Worm (Caenorhabditis elegans): ENCODE data around the gene R07E5.5.
"Not testable (repeated sequence)": the region's sequence is repeated elsewhere in the genome, so short reads cannot be mapped to it uniquely, and the experiment has no call there.

The R07E5.5 gene

DNA sequence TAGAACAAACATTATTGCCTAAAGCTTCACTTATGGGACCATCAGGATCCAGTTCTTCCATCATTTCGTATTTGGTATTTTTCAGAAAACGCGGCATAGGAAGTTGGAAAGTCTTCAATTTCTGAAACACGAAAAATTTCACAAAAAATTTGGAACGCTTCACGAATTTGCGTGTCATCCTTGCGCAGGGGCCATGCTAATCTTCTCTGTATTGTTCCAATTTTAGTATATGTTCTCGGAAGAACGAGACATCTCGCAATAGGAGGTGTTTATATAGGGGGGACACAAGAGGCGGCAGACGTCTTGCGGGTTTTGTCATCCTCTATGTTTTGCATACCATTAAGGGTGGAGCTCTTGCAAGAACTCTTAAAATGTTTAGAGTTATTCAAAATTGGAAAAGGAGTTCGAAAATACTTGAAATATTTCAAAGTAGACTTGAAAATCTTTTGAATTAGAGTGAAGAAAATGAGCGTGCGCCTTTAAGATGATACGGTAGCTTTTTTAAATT is 29.6 kb downstream of the R07E5.5 start:
- TF ChIP-seq snpc-4 (tag; optimal IDR thresholded peaks at IDR 0.05) (peak; percentile 95), lsy-2 (tag; optimal IDR thresholded peaks at IDR 0.05) (peak; percentile 37 to 44), sma-9 (GFP tag; optimal IDR thresholded peaks at IDR 0.05) (peak; percentile 13)
- not testable (repeated sequence) for TF ChIP-seq sma-9 (tag; optimal IDR thresholded peaks at IDR 0.05)

DNA sequence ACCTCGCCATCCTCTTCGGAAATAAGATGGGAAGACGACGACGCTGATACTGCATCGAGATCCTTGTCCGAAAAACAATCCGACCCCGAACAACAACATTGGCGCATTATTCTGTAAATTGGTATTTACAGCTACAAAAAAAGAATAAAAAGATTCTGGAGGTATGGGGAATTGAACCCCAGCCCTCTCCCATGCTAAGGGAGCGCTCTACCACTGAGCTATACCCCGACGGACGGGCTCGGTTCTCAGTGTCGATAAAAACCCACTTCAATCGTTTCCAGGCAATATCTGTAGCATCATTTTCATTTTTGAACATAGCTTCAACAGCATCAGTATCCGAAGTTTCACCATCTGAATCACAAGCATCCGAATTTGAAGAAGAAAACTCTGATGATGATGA is 31.6 kb downstream of the R07E5.5 start:
- TF ChIP-seq lin-13 (GFP tag; optimal IDR thresholded peaks at IDR 0.05) = no peak
- peak; percentile 14 for TF ChIP-seq nhr-129 (tag; optimal IDR thresholded peaks at IDR 0.05)
- TF ChIP-seq mdl-1 (tag; optimal IDR thresholded peaks at IDR 0.05) = no peak
- TF ChIP-seq unc-55 (GFP tag; optimal IDR thresholded peaks at IDR 0.05) = peak; percentile 11

DNA sequence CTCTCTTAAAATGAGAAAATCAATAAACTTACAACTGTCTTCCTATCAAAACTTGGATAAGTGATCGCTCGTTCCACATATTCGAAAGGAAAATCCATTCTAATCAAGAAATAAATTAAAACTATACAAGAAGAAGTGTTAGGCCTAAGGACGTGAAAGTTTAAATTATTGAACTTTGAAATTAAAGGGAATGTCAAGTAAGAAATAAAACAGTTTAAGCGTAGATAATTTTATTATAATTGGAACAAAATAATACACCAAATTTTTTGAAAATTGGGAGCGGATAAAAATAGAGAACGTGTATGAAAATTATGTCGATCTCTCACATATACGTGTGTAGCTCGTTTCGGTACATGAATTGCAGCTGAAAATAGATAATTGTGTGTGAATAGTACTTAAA is 32.2 kb downstream of the R07E5.5 start, which contains the start of gene C28A5.6:
C28A5.6 (minus strand) TSS at position 101 of the 400 bp plus-strand sequence.
- TF ChIP-seq ZK546.5 (tag; optimal IDR thresholded peaks at IDR 0.05) (no peak), sem-4 (tag; optimal IDR thresholded peaks at IDR 0.05) (no peak)

DNA sequence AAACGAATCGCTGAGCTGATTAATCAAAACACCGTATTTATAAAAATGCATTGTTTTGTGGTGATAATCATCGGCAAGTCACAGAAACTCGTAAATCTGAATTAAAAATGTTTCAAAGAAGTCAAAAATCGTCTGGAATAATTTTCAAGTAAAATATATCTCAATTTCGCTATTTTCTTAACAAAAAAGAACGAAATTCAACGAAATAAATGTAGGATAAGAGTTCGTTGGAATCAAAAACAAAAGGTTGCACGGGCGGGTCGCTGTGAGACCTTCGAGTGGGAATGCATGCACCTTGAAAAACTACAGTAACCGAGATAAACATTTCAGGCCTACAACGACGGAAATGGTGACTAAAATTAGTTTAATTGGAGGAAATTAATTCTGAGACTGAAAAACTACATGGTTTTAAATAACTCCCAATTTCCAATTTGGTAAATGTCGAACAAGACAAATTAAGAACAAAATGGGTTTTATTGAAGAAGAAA is 37.1 kb downstream of the R07E5.5 start, which contains the start of gene C28A5.1:
C28A5.1 (minus strand) TSS at position 51 of the 488 bp plus-strand sequence.
- TF ChIP-seq unc-39 (tag; optimal IDR thresholded peaks at IDR 0.05) (no peak), alr-1 (tag; optimal IDR thresholded peaks at IDR 0.05) (no peak), mab-5 (tag; optimal IDR thresholded peaks at IDR 0.05) (no peak), sem-4 (tag; optimal IDR thresholded peaks at IDR 0.05) (no peak), lin-13 (GFP tag; optimal IDR thresholded peaks at IDR 0.05) (no peak), skn-1 (tag; optimal IDR thresholded peaks at IDR 0.05) (no peak), nhr-77 (tag; optimal IDR thresholded peaks at IDR 0.05) (no peak), nhr-10 (tag; optimal IDR thresholded peaks at IDR 0.05) (no peak), mbf-1 (tag; optimal IDR thresholded peaks at IDR 0.05) (no peak), sma-9 (GFP tag; optimal IDR thresholded peaks at IDR 0.05) (no peak), sma-9 (tag; optimal IDR thresholded peaks at IDR 0.05) (no peak), nhr-6 (tag; optimal IDR thresholded peaks at IDR 0.05) (no peak), lsy-2 (tag; optimal IDR thresholded peaks at IDR 0.05) (no peak), sma-3 (GFP tag; optimal IDR thresholded peaks at IDR 0.05) (no peak), ceh-16 (tag; optimal IDR thresholded peaks at IDR 0.05) (no peak), snpc-4 (tag; optimal IDR thresholded peaks at IDR 0.05) (no peak), nhr-237 (tag; optimal IDR thresholded peaks at IDR 0.05) (no peak), lin-39 (tag; optimal IDR thresholded peaks at IDR 0.05) (no peak), zag-1 (tag; optimal IDR thresholded peaks at IDR 0.05) (no peak)

DNA sequence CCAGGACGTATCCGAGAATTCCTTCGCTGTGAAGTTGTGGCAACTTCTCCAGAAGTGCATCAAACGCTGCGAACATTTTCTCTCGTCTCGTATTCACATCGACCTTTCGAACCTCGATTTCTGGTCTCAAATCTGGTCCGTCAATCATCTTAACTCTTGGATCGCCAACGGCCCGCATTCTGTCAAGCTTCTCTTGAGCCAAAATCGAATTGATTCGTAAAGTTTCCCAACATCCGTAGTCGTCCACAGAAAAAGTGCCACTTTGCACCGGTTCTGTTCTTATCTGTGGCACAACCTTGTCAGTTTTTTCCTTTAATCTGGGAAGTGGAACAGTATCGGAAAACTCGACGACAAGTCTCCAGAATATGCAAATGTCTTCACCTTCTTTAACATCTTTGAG is 38.0 kb downstream of the R07E5.5 start:
- TF ChIP-seq unc-39 (tag; optimal IDR thresholded peaks at IDR 0.05) = no peak
- no peak for TF ChIP-seq ZK546.5 (tag; optimal IDR thresholded peaks at IDR 0.05)
- no peak for TF ChIP-seq mab-5 (tag; optimal IDR thresholded peaks at IDR 0.05)
- no peak for TF ChIP-seq sem-4 (tag; optimal IDR thresholded peaks at IDR 0.05)
- TF ChIP-seq nhr-10 (tag; optimal IDR thresholded peaks at IDR 0.05) = no peak
- TF ChIP-seq nhr-11 (tag; optimal IDR thresholded peaks at IDR 0.05) = no peak
- no peak for TF ChIP-seq Y55F3AM.14 (GFP tag; optimal IDR thresholded peaks at IDR 0.05)
- no peak for TF ChIP-seq nhr-21 (tag; optimal IDR thresholded peaks at IDR 0.05)
- no peak for TF ChIP-seq nhr-77 (tag; optimal IDR thresholded peaks at IDR 0.05)

DNA sequence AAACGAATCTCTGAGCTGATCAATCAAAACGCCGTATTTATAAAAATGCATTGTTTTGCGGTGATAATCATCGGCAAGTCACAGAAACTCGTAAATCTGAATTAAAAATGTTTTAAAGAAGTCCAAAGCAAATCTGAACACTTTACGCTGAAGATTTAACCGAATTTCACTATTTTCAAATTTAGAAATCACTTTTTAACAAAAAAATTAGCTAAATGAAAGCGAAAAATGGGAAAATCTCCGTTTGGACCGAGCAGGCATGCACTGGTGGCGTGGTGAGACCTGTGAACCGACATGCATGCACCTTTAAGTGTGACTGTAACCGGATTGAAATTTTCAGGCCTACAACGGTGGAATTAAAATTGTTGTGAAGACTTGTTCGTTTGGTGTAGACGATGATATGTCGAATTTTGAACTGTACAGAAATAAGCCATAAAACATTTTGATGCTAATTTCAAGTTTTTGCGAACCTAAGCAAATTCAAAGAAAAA is 42.3 kb downstream of the R07E5.5 start, which contains the start of gene C28A5.2:
C28A5.2 (minus strand) TSS at position 51 of the 491 bp plus-strand sequence.
- no peak for TF ChIP-seq nhr-11 (tag; optimal IDR thresholded peaks at IDR 0.05)
- TF ChIP-seq ztf-11 (tag; optimal IDR thresholded peaks at IDR 0.05) = no peak
- no peak for TF ChIP-seq ceh-82 (tag; optimal IDR thresholded peaks at IDR 0.05)
- no peak for TF ChIP-seq unc-39 (tag; optimal IDR thresholded peaks at IDR 0.05)

DNA sequence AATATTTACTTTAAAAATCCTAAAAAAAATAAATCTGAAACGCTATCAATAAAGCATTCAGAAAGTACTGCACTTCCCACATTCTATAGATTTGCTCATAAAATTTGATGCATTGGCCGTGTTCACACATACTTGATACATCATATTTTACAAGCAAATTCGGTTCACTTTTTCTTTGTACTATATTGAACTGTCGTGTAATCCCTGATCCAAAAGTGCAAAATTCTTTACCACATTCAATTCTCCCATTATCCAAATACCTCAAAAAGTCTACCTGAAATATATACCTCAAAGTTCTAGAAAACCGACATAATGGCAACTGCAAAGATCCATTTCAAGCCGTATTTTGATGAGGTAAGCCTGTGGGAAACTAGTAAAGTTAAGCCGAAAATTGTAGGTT is 44.6 kb downstream of the R07E5.5 start, which contains the start of gene nex-3:
nex-3 (plus strand) TSS at position 301 of the 400 bp plus-strand sequence.
- no peak for TF ChIP-seq lin-13 (GFP tag; optimal IDR thresholded peaks at IDR 0.05)
